Fruit fly (Drosophila melanogaster) whole organism, embryonic: ENCODE results near the gene CG15767.

Source experiments
- Asciz ChIP-seq: fragments of 200-800 bp; sonication (Bioruptor generic); optimal IDR thresholded peaks from 2 replicates; lab custom pipeline; 2017; ENCODE audit warnings: missing biosample characterization, mild to moderate bottlenecking, missing genetic modification characterization, missing genetic modification reagents
- CG11456 ChIP-seq: fragments of 200-800 bp; sonication (Bioruptor generic); IDR thresholded peaks from 3 replicates; pipeline ENCODE4 v1.3.6; 2022; ENCODE audit warnings: missing biosample characterization, missing genetic modification characterization
- CG12071 ChIP-seq: fragments of 200-800 bp; sonication (Bioruptor generic); optimal IDR thresholded peaks from 3 replicates; lab custom pipeline; 2018; ENCODE audit warnings: missing biosample characterization, mild to moderate bottlenecking, missing genetic modification characterization
- CG14667 ChIP-seq: fragments of 200-800 bp; sonication (Bioruptor generic); IDR thresholded peaks from 2 replicates; pipeline ENCODE4 v1.3.6; 2022; ENCODE audit warnings: missing biosample characterization, missing genetic modification characterization
- CG14710 ChIP-seq: fragments of 200-800 bp; sonication (Bioruptor generic); optimal IDR thresholded peaks from 3 replicates; lab custom pipeline; 2019; ENCODE audit warnings: missing biosample characterization, mild to moderate bottlenecking, missing genetic modification characterization, moderate library complexity
- CG14860 ChIP-seq: fragments of 200-800 bp; sonication (Bioruptor generic); IDR thresholded peaks from 3 replicates; pipeline ENCODE4 v1.3.6; 2022; ENCODE audit warnings: missing biosample characterization, missing genetic modification characterization; ENCODE audit not compliant: partially characterized antibody
- CG15073 ChIP-seq: fragments of 200-800 bp; sonication (Bioruptor generic); optimal IDR thresholded peaks from 2 replicates; lab custom pipeline; 2016; ENCODE audit warnings: missing biosample characterization, missing genetic modification characterization
- CG15269 ChIP-seq: fragments of 200-800 bp; sonication (Bioruptor generic); optimal IDR thresholded peaks from 2 replicates; lab custom pipeline; 2018; ENCODE audit warnings: missing biosample characterization, mild to moderate bottlenecking, missing genetic modification characterization, moderate library complexity
- CG17802 ChIP-seq: fragments of 200-800 bp; sonication (Bioruptor generic); optimal IDR thresholded peaks from 2 replicates; lab custom pipeline; 2018; ENCODE audit warnings: missing biosample characterization, mild to moderate bottlenecking, missing genetic modification characterization, moderate library complexity
- CG18599 ChIP-seq: fragments of 200-800 bp; sonication (Bioruptor generic); optimal IDR thresholded peaks from 3 replicates; lab custom pipeline; 2017; ENCODE audit warnings: missing biosample characterization, missing genetic modification characterization, mild to moderate bottlenecking, moderate library complexity, missing genetic modification reagents
- CG2116 ChIP-seq: fragments of 200-800 bp; sonication (Bioruptor generic); optimal IDR thresholded peaks from 3 replicates; lab custom pipeline; 2018; ENCODE audit warnings: missing biosample characterization, mild to moderate bottlenecking, missing genetic modification characterization
- CG31441 ChIP-seq: fragments of 200-800 bp; sonication (Bioruptor generic); IDR thresholded peaks from 2 replicates; pipeline ENCODE4 v1.3.6; 2022; ENCODE audit warnings: missing biosample characterization, missing genetic modification characterization
- CG34224 ChIP-seq: fragments of 200-800 bp; sonication (Bioruptor generic); IDR thresholded peaks from 3 replicates; pipeline ENCODE4 v1.3.6; 2022; ENCODE audit warnings: missing biosample characterization, missing genetic modification characterization; ENCODE audit not compliant: partially characterized antibody
- CG6254 ChIP-seq: fragments of 200-800 bp; sonication (Bioruptor generic); optimal IDR thresholded peaks from 3 replicates; lab custom pipeline; 2017; ENCODE audit warnings: mild to moderate bottlenecking, missing biosample characterization, missing genetic modification reagents, missing genetic modification characterization
- CG6689 ChIP-seq: fragments of 200-800 bp; sonication (Bioruptor generic); IDR thresholded peaks from 2 replicates; pipeline ENCODE4 v1.3.6; 2022; ENCODE audit warnings: missing biosample characterization, missing genetic modification characterization
- CG9437 ChIP-seq: fragments of 200-800 bp; sonication (Bioruptor generic); optimal IDR thresholded peaks from 2 replicates; lab custom pipeline; 2018; ENCODE audit warnings: missing biosample characterization, mild to moderate bottlenecking, missing genetic modification characterization
- E2f1 ChIP-seq: fragments of 200-800 bp; sonication (Bioruptor generic); IDR thresholded peaks from 2 replicates; pipeline ENCODE4 v1.3.6; 2022; ENCODE audit warnings: missing biosample characterization, missing genetic modification characterization
- Hey ChIP-seq: fragments of 200-800 bp; sonication (Bioruptor generic); optimal IDR thresholded peaks from 3 replicates; lab custom pipeline; 2018; ENCODE audit warnings: missing biosample characterization, mild to moderate bottlenecking, missing genetic modification characterization
- Hmx ChIP-seq: fragments of 200-800 bp; sonication (Bioruptor generic); optimal IDR thresholded peaks from 2 replicates; lab custom pipeline; 2016; ENCODE audit warnings: missing biosample characterization, missing genetic modification characterization
- Hr3 ChIP-seq: fragments of 200-800 bp; sonication (Bioruptor generic); optimal IDR thresholded peaks from 3 replicates; lab custom pipeline; 2016; ENCODE audit warnings: missing biosample characterization, missing genetic modification characterization
- Hr39 ChIP-seq: fragments of >200 bp; optimal IDR thresholded peaks from 2 replicates; lab custom pipeline; 2017
- Hr51 ChIP-seq, 2 experiments: fragments of 200-800 bp; sonication (Bioruptor generic); optimal IDR thresholded peaks; 2 replicates in 1 of 2; 3 replicates in 1 of 2; lab custom pipeline; 2016 to 2018; ENCODE audit warnings: missing biosample characterization in 2 of 2, missing genetic modification characterization in 2 of 2, mild to moderate bottlenecking in 1 of 2, moderate library complexity in 1 of 2
- Hsf ChIP-seq: fragments of 200-800 bp; sonication (Bioruptor generic); optimal IDR thresholded peaks from 3 replicates; lab custom pipeline; 2016; ENCODE audit warnings: missing biosample characterization, missing genetic modification characterization
- Mes4 ChIP-seq: fragments of 200-800 bp; sonication (Bioruptor generic); optimal IDR thresholded peaks from 2 replicates; lab custom pipeline; 2016; ENCODE audit warnings: missing biosample characterization, missing genetic modification characterization
- Mrtf ChIP-seq: fragments of 200-800 bp; sonication (Bioruptor generic); IDR thresholded peaks from 3 replicates; pipeline ENCODE4 v1.3.6; 2022; ENCODE audit warnings: missing biosample characterization, missing genetic modification characterization
- NC2β ChIP-seq: fragments of 200-800 bp; sonication (Bioruptor generic); optimal IDR thresholded peaks from 2 replicates; lab custom pipeline; 2016; ENCODE audit warnings: missing biosample characterization, missing genetic modification characterization
- NFAT ChIP-seq: fragments of 200-800 bp; sonication (Bioruptor generic); IDR thresholded peaks from 2 replicates; pipeline ENCODE4 v1.3.6; 2022; ENCODE audit warnings: missing biosample characterization, missing genetic modification characterization
- NK7.1 ChIP-seq: fragments of 200-800 bp; sonication (Bioruptor generic); optimal IDR thresholded peaks from 3 replicates; lab custom pipeline; 2016; ENCODE audit warnings: missing biosample characterization, missing genetic modification characterization
- Nf-YB ChIP-seq: fragments of 200-800 bp; sonication (Bioruptor generic); optimal IDR thresholded peaks from 3 replicates; lab custom pipeline; 2019; ENCODE audit warnings: missing biosample characterization, mild to moderate bottlenecking, missing genetic modification characterization, moderate library complexity
- Ravus ChIP-seq: fragments of 200-800 bp; sonication (Bioruptor generic); IDR thresholded peaks from 2 replicates; pipeline ENCODE4 v1.3.6; 2022; ENCODE audit warnings: missing biosample characterization, missing genetic modification characterization
- amos ChIP-seq: fragments of 200-800 bp; sonication (Bioruptor generic); IDR thresholded peaks from 2 replicates; pipeline ENCODE4 v1.3.6; 2022; ENCODE audit warnings: missing biosample characterization, missing genetic modification characterization; ENCODE audit not compliant: partially characterized antibody
- aop ChIP-seq: fragments of 200-800 bp; sonication (Bioruptor generic); IDR thresholded peaks from 2 replicates; pipeline ENCODE4 v1.3.6; 2022; ENCODE audit warnings: missing biosample characterization, missing genetic modification characterization
- bab2 ChIP-seq: fragments of 200-800 bp; sonication (Bioruptor generic); optimal IDR thresholded peaks from 2 replicates; lab custom pipeline; 2016; ENCODE audit warnings: missing biosample characterization, missing genetic modification characterization
- bowl ChIP-seq: fragments of 200-800 bp; sonication (Bioruptor generic); IDR thresholded peaks from 2 replicates; pipeline ENCODE4 v1.3.6; 2022; ENCODE audit warnings: missing biosample characterization, missing genetic modification characterization
- chinmo ChIP-seq: fragments of 200-800 bp; sonication (Bioruptor generic); IDR thresholded peaks from 4 replicates; pipeline ENCODE4 v1.3.6; 2022; ENCODE audit warnings: missing biosample characterization, missing genetic modification characterization; ENCODE audit not compliant: partially characterized antibody
- dpn ChIP-seq, 2 experiments: fragments of 200-800 bp; sonication (Bioruptor generic); optimal IDR thresholded peaks; 3 replicates each; lab custom pipeline; 2016; ENCODE audit warnings: missing biosample characterization in 2 of 2, missing genetic modification characterization in 2 of 2
- en ChIP-seq: fragments of 200-800 bp; sonication (Bioruptor generic); optimal IDR thresholded peaks from 2 replicates; lab custom pipeline; 2016; ENCODE audit warnings: missing biosample characterization, missing genetic modification characterization
- eve ChIP-seq, 2 experiments: fragments of >200 bp; optimal IDR thresholded peaks; 2 replicates each; lab custom pipeline; 2017; ENCODE audit warnings: missing biosample characterization in 2 of 2, missing genetic modification characterization in 2 of 2
- fru ChIP-seq: fragments of >200 bp; optimal IDR thresholded peaks from 2 replicates; lab custom pipeline; 2017
- gsb-n ChIP-seq: fragments of 200-800 bp; sonication (Bioruptor generic); optimal IDR thresholded peaks from 3 replicates; lab custom pipeline; 2018; ENCODE audit warnings: missing biosample characterization, mild to moderate bottlenecking, missing genetic modification characterization
- hbn ChIP-seq: fragments of 200-800 bp; sonication (Bioruptor generic); IDR thresholded peaks from 2 replicates; pipeline ENCODE4 v1.3.6; 2022; ENCODE audit warnings: missing biosample characterization, missing genetic modification characterization; ENCODE audit not compliant: partially characterized antibody
- mam ChIP-seq: fragments of 200-800 bp; sonication (Bioruptor generic); optimal IDR thresholded peaks from 3 replicates; lab custom pipeline; 2016; ENCODE audit warnings: missing biosample characterization, missing genetic modification characterization
- prd ChIP-seq, 3 experiments: fragments of >200 bp in 2 of 3; fragments of 200-800 bp in 1 of 3; sonication (Bioruptor generic) in 1 of 3; optimal IDR thresholded peaks in 2 of 3; IDR thresholded peaks in 1 of 3; 2 replicates in 2 of 3; 3 replicates in 1 of 3; pipeline versions ENCODE4 v1.3.6 to Lab custom; 2017 to 2022; ENCODE audit warnings: missing biosample characterization in 1 of 3, missing genetic modification characterization in 1 of 3
- rib ChIP-seq: fragments of 200-800 bp; sonication (Bioruptor generic); IDR thresholded peaks from 2 replicates; pipeline ENCODE4 v1.3.6; 2022; ENCODE audit warnings: missing biosample characterization, missing genetic modification characterization
- salm ChIP-seq: fragments of 200-800 bp; sonication (Bioruptor generic); optimal IDR thresholded peaks from 2 replicates; lab custom pipeline; 2018; ENCODE audit warnings: missing biosample characterization, mild to moderate bottlenecking, missing genetic modification characterization
- slbo ChIP-seq: fragments of 200-800 bp; sonication (Bioruptor generic); IDR thresholded peaks from 2 replicates; pipeline ENCODE4 v1.3.6; 2022; ENCODE audit warnings: missing biosample characterization, missing genetic modification characterization
- stwl ChIP-seq: fragments of 200-800 bp; sonication (Bioruptor generic); optimal IDR thresholded peaks from 3 replicates; lab custom pipeline; 2018; ENCODE audit warnings: missing biosample characterization, mild to moderate bottlenecking, missing genetic modification characterization, moderate library complexity
- zen2 ChIP-seq: fragments of 200-800 bp; sonication (Bioruptor generic); IDR thresholded peaks from 3 replicates; pipeline ENCODE4 v1.3.6; 2022; ENCODE audit warnings: missing biosample characterization, missing genetic modification characterization; ENCODE audit not compliant: partially characterized antibody
- zfh1 ChIP-seq: fragments of 200-800 bp; sonication (Bioruptor generic); IDR thresholded peaks from 3 replicates; pipeline ENCODE4 v1.3.6; 2022; ENCODE audit warnings: missing biosample characterization, missing genetic modification characterization

Gene CG15767

DNA sequence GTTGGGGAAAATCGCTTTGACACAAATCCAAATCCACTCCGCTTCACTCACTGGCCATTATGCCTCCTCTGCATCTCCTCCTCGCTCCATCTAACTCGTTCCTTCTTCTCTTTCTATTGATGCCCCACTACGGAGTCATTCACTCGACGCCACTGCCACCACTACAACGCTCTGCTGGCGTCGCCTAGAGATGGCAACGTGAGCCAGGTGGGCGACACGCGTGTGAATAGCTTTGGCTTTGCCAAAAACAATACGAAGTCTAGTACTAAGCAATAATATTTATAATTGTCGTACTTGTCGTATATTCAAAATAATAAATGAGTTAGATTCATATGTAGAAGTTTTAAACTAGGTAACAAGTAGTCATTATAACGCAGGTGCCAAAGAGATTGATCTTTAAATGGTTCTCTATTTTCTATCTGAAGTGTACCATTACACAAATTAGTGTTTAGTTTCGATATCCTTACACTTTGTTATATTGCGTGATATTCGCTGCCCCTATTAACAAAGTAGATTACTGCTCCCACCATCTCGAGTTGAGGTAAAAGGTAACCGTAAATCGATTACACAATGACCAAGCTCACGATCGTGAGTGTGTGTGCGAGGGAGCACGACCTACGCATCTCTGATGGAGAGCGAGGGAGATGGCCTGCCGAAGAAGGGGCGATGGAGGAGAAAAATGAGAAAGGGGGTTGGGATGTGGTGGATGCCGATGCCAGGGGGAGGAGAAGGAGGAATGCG is 44.1 kb upstream of the CG15767 start (continued):
- no peak for TF ChIP-seq CG2116 (GFP tag; lab: Kevin White, UChicago)
- peak; percentile 42 for TF ChIP-seq CG9437 (GFP tag; lab: Kevin White, UChicago)
- no peak for TF ChIP-seq Nf-YB (GFP tag; lab: Kevin White, UChicago)
- TF ChIP-seq CG6254 (GFP tag; lab: Kevin White, UChicago), result no peak
- TF ChIP-seq eve (GFP tag; optimal IDR thresholded peaks at IDR 0.05; lab: Kevin White, UChicago), result no peak
- no peak for TF ChIP-seq gsb-n
- TF ChIP-seq Hsf (GFP tag; lab: Kevin White, UChicago), result peak; percentile 3
- no peak for TF ChIP-seq CG12071
- TF ChIP-seq CG11456 (GFP tag; lab: Robert Waterston, UW), result 0 out of 3 replicates have a peak, but pooled peaks have one; percentile 35
- no peak for TF ChIP-seq stwl
- TF ChIP-seq fru, result no peak
- TF ChIP-seq CG34224 (GFP tag; lab: Robert Waterston, UW), result peak; percentile 68
- TF ChIP-seq prd (optimal IDR thresholded peaks at IDR 0.05; lab: Kevin White, UChicago), result no peak
- peak; percentile 32; the same call in 1 of the 3 replicates for TF ChIP-seq prd (GFP tag; IDR thresholded peaks at IDR 0.05; lab: Robert Waterston, UW)
- no peak for TF ChIP-seq Mrtf
- TF ChIP-seq E2f1 (GFP tag; lab: Robert Waterston, UW), result no peak
- TF ChIP-seq NC2β (GFP tag; lab: Kevin White, UChicago), result no peak
- no peak for TF ChIP-seq rib (GFP tag; lab: Robert Waterston, UW)
- peak; percentile 62; the same call in 1 of the 3 replicates for TF ChIP-seq CG14860 (GFP tag; lab: Robert Waterston, UW)
- TF ChIP-seq Ravus, result no peak
- TF ChIP-seq Hr3, result no peak
- TF ChIP-seq Asciz (GFP tag; lab: Kevin White, UChicago), result no peak
- TF ChIP-seq slbo (GFP tag; lab: Robert Waterston, UW), result peak; percentile 61
- no peak for TF ChIP-seq Hmx (GFP tag; lab: Kevin White, UChicago)
- peak; percentile 41 for TF ChIP-seq CG18599 (GFP tag; lab: Kevin White, UChicago)
- no peak for TF ChIP-seq salm (tag; lab: Kevin White, UChicago)
- no peak for TF ChIP-seq Hr39 (lab: Kevin White, UChicago)
- 0 out of 2 replicates have a peak, but pooled peaks have one; percentile 7 for TF ChIP-seq CG6689 (GFP tag; lab: Robert Waterston, UW)
- TF ChIP-seq Hr51 (GFP tag; optimal IDR thresholded peaks at IDR 0.05; lab: Kevin White, UChicago), result peak in 1 of 2 experiments; percentile 1
- TF ChIP-seq NK7.1 (GFP tag; lab: Kevin White, UChicago), result no peak
- TF ChIP-seq CG31441, result 0 out of 2 replicates have a peak, but pooled peaks have one; percentile 18
- TF ChIP-seq chinmo (GFP tag; lab: Robert Waterston, UW), result no peak
- TF ChIP-seq mam (GFP tag; lab: Kevin White, UChicago), result peak; percentile 50
- peak; percentile 34; the same call in 1 of the 3 replicates for TF ChIP-seq zen2 (GFP tag; lab: Robert Waterston, UW)
- TF ChIP-seq CG14667, result no peak
- no peak for TF ChIP-seq Hey (tag; lab: Kevin White, UChicago)
- TF ChIP-seq en (GFP tag; lab: Kevin White, UChicago), result no peak
- TF ChIP-seq bab2 (GFP tag; lab: Kevin White, UChicago), result no peak
- peak; percentile 62 for TF ChIP-seq amos
- TF ChIP-seq CG15269, result no peak
- peak in 1 of 2 experiments; percentile 4 for TF ChIP-seq dpn (GFP tag; optimal IDR thresholded peaks at IDR 0.05; lab: Kevin White, UChicago)
- no peak for TF ChIP-seq CG15073 (GFP tag; lab: Kevin White, UChicago)
- peak; percentile 37; the same call in 1 of the 3 replicates for TF ChIP-seq zfh1 (GFP tag; lab: Robert Waterston, UW)
- peak; percentile 2 for TF ChIP-seq CG14710 (tag; lab: Kevin White, UChicago)
- TF ChIP-seq CG17802, result no peak
- no peak for TF ChIP-seq aop
- peak; percentile 55; the same call in 1 of the 2 replicates for TF ChIP-seq NFAT (GFP tag; lab: Robert Waterston, UW)
- no peak; the same call in 1 of the 2 replicates for TF ChIP-seq bowl (GFP tag; lab: Robert Waterston, UW)
- TF ChIP-seq hbn, result peak; percentile 47
- no peak for TF ChIP-seq Mes4 (GFP tag; lab: Kevin White, UChicago)
